Worm (Caenorhabditis elegans) whole organism, mixed stage, embryonic: ENCODE results near the gene Y38E10A.8.

Experiments used
- ceh-39 ChIP-seq: fragments of 150-350 bp; optimal IDR thresholded peaks from 2 replicates; lab custom pipeline; 2014; ENCODE audit warnings: missing biosample characterization, missing genetic modification characterization
- ces-1 ChIP-seq: fragments of 150-350 bp; optimal IDR thresholded peaks from 2 replicates; lab custom pipeline; 2014; ENCODE audit warnings: missing biosample characterization, missing genetic modification reagents, missing genetic modification characterization

ce11 chrII:12626120-12626624 is 19.2 kb downstream of the Y38E10A.8 start:
- TF ChIP-seq ceh-39 (tag; lab: Kevin White, UChicago) = no peak
- TF ChIP-seq ces-1 (GFP tag; lab: Kevin White, UChicago) = no peak
